Worm (Caenorhabditis elegans) whole organism, young adult: ENCODE measurements around the gene fbxa-135.

Experiments used
- Y53F4B.3 ChIP-seq: fragments of 200-800 bp; sonication (Bioruptor generic); IDR thresholded peaks from 2 replicates; pipeline ENCODE4 v1.3.6; 2022; ENCODE audit warnings: missing genetic modification reagents, missing genetic modification characterization, missing compliant biosample characterization
- aptf-2 ChIP-seq: fragments of 200-800 bp; sonication (Bioruptor generic); conservative IDR thresholded peaks from 2 replicates; pipeline ENCODE4 v1.3.6; 2022; ENCODE audit warnings: missing genetic modification reagents, missing genetic modification characterization, missing compliant biosample characterization
- attf-3 ChIP-seq: fragments of 200-800 bp; sonication (Bioruptor generic); conservative IDR thresholded peaks from 2 replicates; pipeline ENCODE4 v1.3.6; 2022; ENCODE audit warnings: missing genetic modification reagents, missing genetic modification characterization, missing compliant biosample characterization
- attf-6 ChIP-seq: fragments of 200-800 bp; sonication (Bioruptor generic); IDR thresholded peaks from 2 replicates; pipeline ENCODE4 v1.3.6; 2022; ENCODE audit warnings: missing genetic modification reagents, missing genetic modification characterization, missing compliant biosample characterization
- ccch-3 ChIP-seq: fragments of 200-800 bp; sonication (Bioruptor generic); optimal IDR thresholded peaks from 2 replicates; lab custom pipeline; 2018; ENCODE audit warnings: mild to moderate bottlenecking, missing genetic modification characterization, missing compliant biosample characterization
- ceh-100 ChIP-seq: fragments of 200-800 bp; sonication (Bioruptor generic); IDR thresholded peaks from 2 replicates; pipeline ENCODE4 v1.3.6; 2022; ENCODE audit warnings: missing genetic modification reagents, missing genetic modification characterization, missing compliant biosample characterization
- egl-44 ChIP-seq: fragments of 200-800 bp; sonication (Bioruptor generic); IDR thresholded peaks from 2 replicates; pipeline ENCODE4 v1.3.6; 2022; ENCODE audit warnings: missing genetic modification reagents, missing genetic modification characterization, missing compliant biosample characterization
- egrh-3 ChIP-seq: fragments of 200-800 bp; sonication (Bioruptor generic); IDR thresholded peaks from 2 replicates; pipeline ENCODE4 v1.3.6; 2022; ENCODE audit warnings: missing genetic modification reagents, missing genetic modification characterization, missing compliant biosample characterization
- gei-17 ChIP-seq: fragments of 200-800 bp; sonication (Bioruptor generic); optimal IDR thresholded peaks from 2 replicates; lab custom pipeline; 2018; ENCODE audit warnings: mild to moderate bottlenecking, missing genetic modification characterization, missing compliant biosample characterization
- hmg-20 ChIP-seq: fragments of 200-800 bp; sonication (Bioruptor generic); IDR thresholded peaks from 2 replicates; pipeline ENCODE4 v1.3.6; 2022; ENCODE audit warnings: missing genetic modification reagents, missing genetic modification characterization, missing compliant biosample characterization
- lag-1 ChIP-seq: fragments of 200-800 bp; sonication (Bioruptor generic); IDR thresholded peaks from 2 replicates; pipeline ENCODE4 v1.3.6; 2022; ENCODE audit warnings: missing genetic modification reagents, missing genetic modification characterization, missing compliant biosample characterization
- lin-35 ChIP-seq, 3 experiments: fragments of 150-350 bp in 2 of 3; sonication (generic microtip) in 1 of 3; optimal IDR thresholded peaks; 2 replicates each; lab custom pipeline; 2014 to 2018; ENCODE audit warnings: missing biosample characterization in 3 of 3, missing genetic modification characterization in 3 of 3, missing genetic modification reagents in 3 of 3
- madf-3 ChIP-seq: fragments of 200-800 bp; sonication (Bioruptor generic); IDR thresholded peaks from 2 replicates; pipeline ENCODE4 v1.3.6; 2022; ENCODE audit warnings: missing genetic modification reagents, missing genetic modification characterization, missing compliant biosample characterization
- nhr-80 ChIP-seq: sonication (generic microtip); optimal IDR thresholded peaks from 2 replicates; lab custom pipeline; 2016; ENCODE audit warnings: missing genetic modification characterization, missing compliant biosample characterization
- snpc-1.1 ChIP-seq: sonication (generic microtip); optimal IDR thresholded peaks from 2 replicates; lab custom pipeline; 2017; ENCODE audit warnings: missing genetic modification characterization, mild to moderate bottlenecking, missing compliant biosample characterization, antibody characterized with exemption, moderate library complexity, missing genotype, missing genetic modification reagents; ENCODE audit not compliant: insufficient read depth
- snpc-1.3 ChIP-seq: sonication (generic microtip); optimal IDR thresholded peaks from 2 replicates; lab custom pipeline; 2017; ENCODE audit warnings: missing genetic modification characterization, mild to moderate bottlenecking, missing compliant biosample characterization, antibody characterized with exemption, moderate library complexity, missing genotype, missing genetic modification reagents; ENCODE audit not compliant: insufficient read depth
- snpc-3.4 ChIP-seq: sonication (generic microtip); optimal IDR thresholded peaks from 2 replicates; lab custom pipeline; 2017; ENCODE audit warnings: missing genetic modification characterization, mild to moderate bottlenecking, missing compliant biosample characterization, antibody characterized with exemption, moderate library complexity, missing genotype, missing genetic modification reagents
- snpc-4 ChIP-seq, 5 experiments: fragments of 150-350 bp in 1 of 5; sonication (generic microtip) in 4 of 5; optimal IDR thresholded peaks; 2 replicates each; lab custom pipeline; 2014 to 2018; ENCODE audit warnings: missing genetic modification characterization in 5 of 5, missing biosample characterization in 3 of 5, antibody characterized with exemption in 2 of 5, mild to moderate bottlenecking in 2 of 5, missing compliant biosample characterization in 2 of 5, missing genotype in 2 of 5, moderate library complexity in 2 of 5, missing genetic modification reagents in 1 of 5
- somi-1 ChIP-seq: fragments of 200-800 bp; sonication (Bioruptor generic); optimal IDR thresholded peaks from 2 replicates; lab custom pipeline; 2018; ENCODE audit warnings: mild to moderate bottlenecking, missing genetic modification characterization, missing compliant biosample characterization
- tlf-1 ChIP-seq: fragments of 200-800 bp; sonication (Bioruptor generic); optimal IDR thresholded peaks from 2 replicates; lab custom pipeline; 2018; ENCODE audit warnings: mild to moderate bottlenecking, missing genetic modification characterization, missing compliant biosample characterization
- zim-3 ChIP-seq: sonication (generic microtip); optimal IDR thresholded peaks from 2 replicates; lab custom pipeline; 2017; ENCODE audit warnings: mild to moderate bottlenecking, missing genetic modification characterization, moderate library complexity, missing compliant biosample characterization
- ztf-28 ChIP-seq: fragments of 200-800 bp; sonication (Bioruptor generic); IDR thresholded peaks from 2 replicates; pipeline ENCODE4 v1.3.6; 2022; ENCODE audit warnings: missing genetic modification reagents, missing genetic modification characterization, missing compliant biosample characterization

fbxa-135 gene

ce11 chrV:15443708-15444107, 41.6 kb downstream of the fbxa-135 start, which contains the start of gene T26H5.10 (continued):
- TF ChIP-seq attf-6 (GFP tag; lab: Robert Waterston, UW), result no peak

ce11 chrV:15444188-15444587, 42.1 kb downstream of the fbxa-135 start, which contains the start of gene T26H5.11:
TSS of gene T26H5.11 (minus strand) at chrV:15444288.
- TF ChIP-seq tlf-1 (GFP tag; lab: Kevin White, UChicago), result no peak
- no peak for TF ChIP-seq somi-1
- no peak for TF ChIP-seq gei-17 (GFP tag; lab: Kevin White, UChicago)
- no peak for TF ChIP-seq ztf-28 (GFP tag; lab: Robert Waterston, UW)

DNA sequence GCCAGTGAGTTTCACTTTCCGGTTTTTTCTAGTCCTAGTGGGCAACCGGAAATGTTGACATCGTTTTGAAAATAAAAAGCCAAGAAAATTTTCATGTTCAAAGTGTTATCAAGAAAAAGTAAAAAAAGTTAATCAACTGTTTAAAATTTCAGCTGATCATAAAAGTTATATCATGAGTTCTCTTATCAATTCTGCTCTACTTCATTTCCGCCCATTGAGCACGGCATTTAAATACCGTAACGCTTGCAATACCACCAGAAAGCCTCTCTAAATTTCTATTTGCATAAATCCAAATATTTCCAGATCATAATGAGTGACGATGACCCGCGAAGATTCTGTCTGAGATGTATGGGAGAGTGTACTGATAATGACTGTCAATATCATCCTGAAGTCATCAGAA, 42.6 kb downstream of the fbxa-135 start, which contains the start of gene T26H5.9:
TSS of gene T26H5.9 (plus strand) at position 302 of the 400 bp plus-strand sequence.
- TF ChIP-seq snpc-1.3 (tag; lab: Kevin White, UChicago), result no peak
- peak; percentile 2 for TF ChIP-seq nhr-80 (tag; lab: Kevin White, UChicago)

ce11 chrV:15445437-15445836, 43.4 kb downstream of the fbxa-135 start, which contains the start of gene srh-239:
TSS of gene srh-239 (plus strand) at chrV:15445737.
- no peak for TF ChIP-seq zim-3 (tag; lab: Kevin White, UChicago)
- no peak for TF ChIP-seq aptf-2 (GFP tag; lab: Robert Waterston, UW)
- TF ChIP-seq egrh-3 (GFP tag; lab: Robert Waterston, UW), result no peak

DNA sequence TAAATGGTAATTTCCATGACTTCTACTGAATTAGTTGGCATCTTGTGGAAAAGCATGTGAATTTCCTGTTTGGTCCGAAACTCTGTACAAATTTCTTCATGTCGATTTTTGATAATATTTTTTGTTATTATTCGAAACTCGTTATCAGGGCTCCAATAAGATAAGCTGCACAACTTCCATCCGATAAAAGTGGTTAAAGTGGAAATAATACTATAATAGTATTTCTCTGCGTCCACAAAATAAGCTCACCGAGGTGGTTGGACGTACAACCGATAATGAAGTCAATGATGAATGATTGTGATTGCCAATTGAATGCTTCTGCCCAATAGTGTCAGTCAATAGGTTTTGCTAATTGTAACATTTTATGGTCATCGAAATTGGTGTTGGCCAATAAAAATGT, 46.3 kb downstream of the fbxa-135 start, which contains the start of gene T26H5.4:
TSS of gene T26H5.4 (minus strand) at position 294 of the 400 bp plus-strand sequence.
- TF ChIP-seq lin-35 (GFP tag; optimal IDR thresholded peaks at IDR 0.05; lab: Kevin White, UChicago) (no peak), madf-3 (no peak), nhr-80 (tag; lab: Kevin White, UChicago) (peak; percentile 3)
- TF ChIP-seq, all 124 proteins: peak for 1

ce11 chrV:15448865-15449264, 46.8 kb downstream of the fbxa-135 start, which contains the start of gene T26H5.14:
TSS of gene T26H5.14 (plus strand) at chrV:15449165.
- TF ChIP-seq snpc-1.1 (no peak), snpc-3.4 (tag; lab: Kevin White, UChicago) (no peak), egl-44 (GFP tag; lab: Robert Waterston, UW) (no peak), hmg-20 (GFP tag; lab: Robert Waterston, UW) (no peak), ccch-3 (GFP tag; lab: Kevin White, UChicago) (no peak)

- TF ChIP-seq somi-1, result no peak
- no peak for TF ChIP-seq lin-35 (GFP tag; optimal IDR thresholded peaks at IDR 0.05; lab: Kevin White, UChicago)
- TF ChIP-seq attf-3, result no peak
- TF ChIP-seq egl-44 (GFP tag; lab: Robert Waterston, UW), result no peak
- TF ChIP-seq lag-1 (GFP tag; lab: Robert Waterston, UW), result no peak
- TF ChIP-seq Y53F4B.3 (GFP tag; lab: Robert Waterston, UW), result no peak
- TF ChIP-seq ceh-100, result no peak
- no peak for TF ChIP-seq snpc-1.1
- no peak for TF ChIP-seq snpc-4 (GFP tag; optimal IDR thresholded peaks at IDR 0.05; lab: Kevin White, UChicago)
- no peak for TF ChIP-seq snpc-4 (tag; optimal IDR thresholded peaks at IDR 0.05; lab: Kevin White, UChicago)
These were observed 49.4 kb downstream of the fbxa-135 start, which contains the start of gene srw-33 for ce11 chrV:15451421-15451820. TSS of gene srw-33 (minus strand) at chrV:15451521.
